Worm (Caenorhabditis elegans): ENCODE measurements around the gene cut-1.

DNA sequence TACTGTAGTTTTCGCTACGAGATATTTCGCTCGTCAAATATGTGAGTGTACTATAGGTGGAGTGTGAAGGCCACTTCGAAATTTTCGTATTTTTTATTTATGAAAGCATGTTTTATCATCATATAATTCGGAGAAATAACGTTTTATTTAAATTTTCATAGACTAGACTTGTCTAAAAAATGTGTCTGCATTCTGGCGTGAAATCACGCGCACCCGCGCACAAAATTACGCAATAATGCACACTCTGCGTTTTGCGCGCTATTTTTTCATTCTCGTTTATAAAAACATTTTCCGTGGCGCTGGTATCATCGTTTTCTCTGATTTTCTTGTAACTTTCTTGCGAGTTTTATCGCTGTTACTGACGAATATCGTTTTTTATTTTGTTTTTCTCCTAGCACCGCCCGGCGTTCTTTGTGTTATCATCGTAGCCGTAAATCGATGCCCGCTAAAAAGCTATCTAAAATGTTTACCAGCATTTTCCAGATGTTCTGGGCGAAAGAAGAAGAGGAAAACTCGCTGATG is 28.4 kb downstream of the cut-1 start, which contains the start of gene saps-1:
- no peak for TF ChIP-seq med-1 (GFP tag; optimal IDR thresholded peaks at IDR 0.05; ENCODE audit: insufficient read depth)
- no peak for TF ChIP-seq ref-1 (GFP tag; conservative IDR thresholded peaks at IDR 0.05)
- no peak for TF ChIP-seq flt-1 (GFP tag; IDR thresholded peaks at IDR 0.05)
- no peak for TF ChIP-seq cog-1 (tag; optimal IDR thresholded peaks at IDR 0.05)
- TF ChIP-seq T22C8.4 (GFP tag; IDR thresholded peaks at IDR 0.05): no peak
- TF ChIP-seq klf-2 (GFP tag; conservative IDR thresholded peaks at IDR 0.05): no peak
- no peak for TF ChIP-seq tab-1 (GFP tag; IDR thresholded peaks at IDR 0.05)

Data from whole organism, midembryonic.